Worm (Caenorhabditis elegans) whole organism, mixed stage, embryonic: ENCODE data around the gene sre-12.

Experiments
- lin-13 ChIP-seq: fragments of 150-350 bp; optimal IDR thresholded peaks from 2 replicates; lab custom pipeline; 2014; ENCODE audit warnings: missing biosample characterization, missing genetic modification characterization
- mab-5 ChIP-seq: fragments of 150-350 bp; optimal IDR thresholded peaks from 2 replicates; lab custom pipeline; 2014; ENCODE audit warnings: missing biosample characterization, missing genetic modification characterization
- nhr-237 ChIP-seq: fragments of 150-350 bp; optimal IDR thresholded peaks from 2 replicates; lab custom pipeline; 2014; ENCODE audit warnings: missing biosample characterization, missing genetic modification characterization

ce11 chrV:6928938-6929337 lies 50.0 kb downstream of the sre-12 start, which contains the start of gene unc-68:
- TF ChIP-seq lin-13 (tag; lab: Kevin White, UChicago) (no peak), mab-5 (tag; lab: Kevin White, UChicago) (no peak), nhr-237 (no peak)
